Comparison of ENCODE assay signal across 5 worm cellular contexts in the genomic region with DNA sequence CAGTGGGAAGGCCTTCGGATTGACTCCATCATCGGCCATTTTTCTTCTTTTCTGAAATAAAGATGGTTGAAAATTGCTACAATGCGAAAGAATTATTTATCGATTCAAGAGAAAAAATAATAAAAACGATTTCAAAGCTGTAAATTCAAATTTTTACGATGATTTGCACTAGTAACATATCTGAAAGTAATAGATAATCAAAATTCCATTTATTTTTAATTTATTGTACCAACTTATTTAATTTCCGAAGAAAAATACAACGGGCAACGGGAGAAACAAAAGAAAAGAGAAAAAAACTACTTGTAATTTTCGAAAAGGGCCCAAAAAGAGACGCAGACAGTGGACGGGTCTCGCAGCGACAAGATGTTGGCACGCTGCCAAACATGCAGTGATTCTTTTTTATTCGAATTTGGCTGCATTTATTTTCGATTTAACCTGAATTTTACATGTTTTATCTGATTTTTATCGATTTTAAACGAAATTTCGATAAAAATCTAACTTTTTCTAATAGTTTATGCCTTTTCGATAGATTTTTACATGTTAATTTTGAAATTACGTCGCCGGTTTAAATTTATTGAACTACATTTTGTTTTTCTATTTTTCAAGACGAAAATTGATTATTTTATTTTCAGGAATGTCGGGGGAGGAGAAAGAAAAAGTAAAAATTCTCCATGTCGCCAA.
TF ChIP-seq lines count a peak whose summit lies in the region.

TSS of gene snu-13 (minus strand) at position 51 of the 681 bp plus-strand sequence.
TSS of gene rsp-7 (plus strand) at position 631 of the 681 bp plus-strand sequence.

TF ChIP-seq in whole organism, L1 larva, 84 proteins besides CTCF, POLR2A, EP300 and RAD21 (continued from another document and continues in another):
- no peak for TF ChIP-seq ztf-4 (tag; optimal IDR thresholded peaks at IDR 0.05; lab: Kevin White, UChicago)
- TF ChIP-seq nhr-12 (tag; optimal IDR thresholded peaks at IDR 0.05; lab: Kevin White, UChicago): no peak
- peak; percentile 5 for TF ChIP-seq irx-1 (tag; optimal IDR thresholded peaks at IDR 0.05; lab: Kevin White, UChicago)
- TF ChIP-seq mef-2 (tag; optimal IDR thresholded peaks at IDR 0.05; lab: Kevin White, UChicago): no peak
- TF ChIP-seq pax-3 (tag; optimal IDR thresholded peaks at IDR 0.05; lab: Kevin White, UChicago): no peak
- peak; percentile 70 to 76 (median 76) for TF ChIP-seq dpl-1 (GFP tag; optimal IDR thresholded peaks at IDR 0.05; lab: Kevin White, UChicago)
- TF ChIP-seq nhr-77 (tag; optimal IDR thresholded peaks at IDR 0.05; lab: Kevin White, UChicago): peak; percentile 46
- peak; percentile 60 for TF ChIP-seq C16A3.4 (tag; optimal IDR thresholded peaks at IDR 0.05; lab: Kevin White, UChicago)
- peak; percentile 32 for TF ChIP-seq fkh-10 (GFP tag; optimal IDR thresholded peaks at IDR 0.05; lab: Kevin White, UChicago)
- TF ChIP-seq unc-62 (GFP tag; optimal IDR thresholded peaks at IDR 0.05; lab: Kevin White, UChicago): no peak
- no peak for TF ChIP-seq ceh-90 (tag; optimal IDR thresholded peaks at IDR 0.05; lab: Kevin White, UChicago)
- TF ChIP-seq egl-13 (tag; optimal IDR thresholded peaks at IDR 0.05; lab: Kevin White, UChicago): peak; percentile 13
- TF ChIP-seq egl-27 (tag; optimal IDR thresholded peaks at IDR 0.05; lab: Kevin White, UChicago): no peak
- peak; percentile 81 for TF ChIP-seq mep-1 (tag; optimal IDR thresholded peaks at IDR 0.05; lab: Kevin White, UChicago)
- no peak for TF ChIP-seq zip-4 (GFP tag; optimal IDR thresholded peaks at IDR 0.05; lab: Kevin White, UChicago)
- peak; percentile 45 for TF ChIP-seq lin-13 (GFP tag; optimal IDR thresholded peaks at IDR 0.05; lab: Kevin White, UChicago)
- peak; percentile 57 for TF ChIP-seq nhr-90 (tag; optimal IDR thresholded peaks at IDR 0.05; lab: Kevin White, UChicago; ENCODE audit: poor library complexity)
- TF ChIP-seq ceh-82 (tag; optimal IDR thresholded peaks at IDR 0.05; lab: Kevin White, UChicago): peak; percentile 46 to 76 (median 57)
- TF ChIP-seq aly-2 (tag; optimal IDR thresholded peaks at IDR 0.05; lab: Kevin White, UChicago): peak; percentile 37
- peak; percentile 85 for TF ChIP-seq lin-14 (GFP tag; optimal IDR thresholded peaks at IDR 0.05; lab: Kevin White, UChicago)
- TF ChIP-seq pag-3 (tag; optimal IDR thresholded peaks at IDR 0.05; lab: Kevin White, UChicago; ENCODE audit: borderline replicate concordance, insufficient read depth): peak; percentile 84
- TF ChIP-seq lsy-2 (tag; optimal IDR thresholded peaks at IDR 0.05; lab: Kevin White, UChicago): peak; percentile 84 to 89
- no peak for TF ChIP-seq C34B4.2 (tag; optimal IDR thresholded peaks at IDR 0.05; lab: Kevin White, UChicago)
- TF ChIP-seq isw-1 (GFP tag; IDR thresholded peaks at IDR 0.05; lab: Robert Waterston, UW): peak; percentile 16

TF ChIP-seq in whole organism, L2 larva, 48 proteins besides CTCF, POLR2A, EP300 and RAD21 (continued from another document):
- TF ChIP-seq unc-55 (GFP tag; optimal IDR thresholded peaks at IDR 0.05; lab: Kevin White, UChicago) (peak; percentile 90), R02D3.7 (tag; optimal IDR thresholded peaks at IDR 0.05; lab: Kevin White, UChicago) (no peak), mdl-1 (tag; optimal IDR thresholded peaks at IDR 0.05; lab: Kevin White, UChicago) (no peak), sma-3 (GFP tag; optimal IDR thresholded peaks at IDR 0.05; lab: Kevin White, UChicago) (peak; percentile 69)

TF ChIP-seq in whole organism, L3 larva, 47 proteins besides CTCF, POLR2A, EP300 and RAD21 (continued from another document):
- TF ChIP-seq ztf-11 (tag; optimal IDR thresholded peaks at IDR 0.05; lab: Kevin White, UChicago) (no peak), unc-39 (tag; optimal IDR thresholded peaks at IDR 0.05; lab: Kevin White, UChicago) (no peak), ceh-28 (tag; optimal IDR thresholded peaks at IDR 0.05; lab: Kevin White, UChicago) (no peak), lin-39 (tag; optimal IDR thresholded peaks at IDR 0.05; lab: Kevin White, UChicago) (peak; percentile 39), daf-12 (tag; optimal IDR thresholded peaks at IDR 0.05; lab: Kevin White, UChicago) (no peak), skn-1 (tag; optimal IDR thresholded peaks at IDR 0.05; lab: Kevin White, UChicago) (peak; percentile 74), nhr-12 (tag; optimal IDR thresholded peaks at IDR 0.05; lab: Kevin White, UChicago) (no peak), pqm-1 (tag; optimal IDR thresholded peaks at IDR 0.05; lab: Kevin White, UChicago) (peak; percentile 48), R02D3.7 (tag; optimal IDR thresholded peaks at IDR 0.05; lab: Kevin White, UChicago) (peak; percentile 17), nhr-28 (tag; optimal IDR thresholded peaks at IDR 0.05; lab: Kevin White, UChicago) (no peak), unc-62 (GFP tag; optimal IDR thresholded peaks at IDR 0.05; lab: Kevin White, UChicago) (no peak), mdl-1 (tag; optimal IDR thresholded peaks at IDR 0.05; lab: Kevin White, UChicago) (no peak), ama-1 (optimal IDR thresholded peaks at IDR 0.05; lab: Kevin White, UChicago) (no peak), elt-2 (tag; optimal IDR thresholded peaks at IDR 0.05; lab: Kevin White, UChicago) (peak; percentile 48), nhr-237 (tag; optimal IDR thresholded peaks at IDR 0.05; lab: Kevin White, UChicago) (no peak), hmg-11 (tag; optimal IDR thresholded peaks at IDR 0.05; lab: Kevin White, UChicago) (peak; percentile 63), eor-1 (tag; optimal IDR thresholded peaks at IDR 0.05; lab: Kevin White, UChicago) (no peak)

TF ChIP-seq in whole organism, L4 larva, 104 proteins besides CTCF, POLR2A, EP300 and RAD21 (continued from another document):
- TF ChIP-seq lsy-2 (tag; optimal IDR thresholded peaks at IDR 0.05; lab: Kevin White, UChicago): peak in 1 of 2 experiments; percentile 92
- TF ChIP-seq lin-38 (GFP tag; IDR thresholded peaks at IDR 0.05; lab: Robert Waterston, UW): peak; percentile 77
- peak; percentile 76 for TF ChIP-seq mep-1 (tag; optimal IDR thresholded peaks at IDR 0.05; lab: Kevin White, UChicago)
- no peak for TF ChIP-seq daf-16 (GFP tag; optimal IDR thresholded peaks at IDR 0.05; lab: Kevin White, UChicago)
- TF ChIP-seq daf-16 (tag; optimal IDR thresholded peaks at IDR 0.05; lab: Kevin White, UChicago): peak; percentile 12
- peak; percentile 88 for TF ChIP-seq mes-2 (tag; optimal IDR thresholded peaks at IDR 0.05; lab: Kevin White, UChicago; ENCODE audit: poor library complexity, severe bottlenecking)

TF ChIP-seq in whole organism, young adult, 124 proteins besides CTCF, POLR2A, EP300 and RAD21 (continued from another document):
- no peak for TF ChIP-seq ztf-22 (GFP tag; optimal IDR thresholded peaks at IDR 0.05; lab: Kevin White, UChicago)
- peak; percentile 3 for TF ChIP-seq ztf-18 (tag; optimal IDR thresholded peaks at IDR 0.05; lab: Kevin White, UChicago)
- TF ChIP-seq mcd-1 (GFP tag; IDR thresholded peaks at IDR 0.05; lab: Robert Waterston, UW): peak; percentile 72
- peak; percentile 68 for TF ChIP-seq ceh-91 (GFP tag; IDR thresholded peaks at IDR 0.05; lab: Robert Waterston, UW)
- no peak for TF ChIP-seq ekl-4 (GFP tag; IDR thresholded peaks at IDR 0.05; lab: Robert Waterston, UW)
- TF ChIP-seq F33H1.4 (GFP tag; IDR thresholded peaks at IDR 0.05; lab: Robert Waterston, UW): peak; percentile 91
- TF ChIP-seq egl-18 (GFP tag; IDR thresholded peaks at IDR 0.05; lab: Robert Waterston, UW): no peak
- TF ChIP-seq nfya-1 (tag; optimal IDR thresholded peaks at IDR 0.05; lab: Kevin White, UChicago; ENCODE audit: borderline replicate concordance, insufficient read depth): no peak
- TF ChIP-seq lin-40 (tag; optimal IDR thresholded peaks at IDR 0.05; lab: Kevin White, UChicago): peak; percentile 37
- TF ChIP-seq xnd-1 (tag; optimal IDR thresholded peaks at IDR 0.05; lab: Kevin White, UChicago): peak; percentile 33
- no peak for TF ChIP-seq nhr-27 (tag; optimal IDR thresholded peaks at IDR 0.05; lab: Kevin White, UChicago)
- peak; percentile 64; the same call in 1 of the 2 replicates for TF ChIP-seq dox-1 (GFP tag; IDR thresholded peaks at IDR 0.05; lab: Robert Waterston, UW)
